Fruit fly (Drosophila melanogaster) whole organism, embryonic: ENCODE results near the gene mRpL12.

Source experiments
- Atf-2 ChIP-seq: fragments of 200-800 bp; sonication (Bioruptor generic); optimal IDR thresholded peaks from 2 replicates; lab custom pipeline; 2016; ENCODE audit warnings: missing biosample characterization, missing genetic modification characterization
- B-H1 ChIP-seq: fragments of 200-800 bp; sonication (Bioruptor generic); IDR thresholded peaks from 3 replicates; pipeline ENCODE4 v1.3.6; 2022; ENCODE audit warnings: missing biosample characterization, missing genetic modification characterization
- CG10267 ChIP-seq: fragments of 200-800 bp; sonication (Bioruptor generic); optimal IDR thresholded peaks from 2 replicates; lab custom pipeline; 2018; ENCODE audit warnings: missing biosample characterization, mild to moderate bottlenecking, missing genetic modification characterization, moderate library complexity
- CG10462 ChIP-seq: fragments of 200-800 bp; sonication (Bioruptor generic); optimal IDR thresholded peaks from 2 replicates; lab custom pipeline; 2016; ENCODE audit warnings: missing biosample characterization, missing genetic modification characterization
- CG10565 ChIP-seq: fragments of 200-800 bp; sonication (Bioruptor generic); optimal IDR thresholded peaks from 3 replicates; lab custom pipeline; 2016; ENCODE audit warnings: missing biosample characterization, mild to moderate bottlenecking, missing genetic modification characterization
- CG11093 ChIP-seq: fragments of 200-800 bp; sonication (Bioruptor generic); IDR thresholded peaks from 3 replicates; pipeline ENCODE4 v1.3.6; 2022; ENCODE audit warnings: missing biosample characterization, missing genetic modification characterization
- CG11723 ChIP-seq: fragments of 200-800 bp; sonication (Bioruptor generic); optimal IDR thresholded peaks from 2 replicates; lab custom pipeline; 2017; ENCODE audit warnings: missing biosample characterization, mild to moderate bottlenecking, missing genetic modification characterization
- CG12769 ChIP-seq: fragments of 200-800 bp; sonication (Bioruptor generic); optimal IDR thresholded peaks from 2 replicates; lab custom pipeline; 2019; ENCODE audit warnings: missing biosample characterization, mild to moderate bottlenecking, missing genetic modification characterization, moderate library complexity
- CG1529 ChIP-seq: fragments of 200-800 bp; sonication (Bioruptor generic); optimal IDR thresholded peaks from 3 replicates; lab custom pipeline; 2018; ENCODE audit warnings: missing biosample characterization, missing genetic modification characterization
- CG16813 ChIP-seq: fragments of 200-800 bp; sonication (Bioruptor generic); IDR thresholded peaks from 3 replicates; pipeline ENCODE4 v1.3.6; 2022; ENCODE audit warnings: missing biosample characterization, missing genetic modification characterization; ENCODE audit not compliant: partially characterized antibody
- CG17912 ChIP-seq: fragments of 200-800 bp; sonication (Bioruptor generic); optimal IDR thresholded peaks from 2 replicates; lab custom pipeline; 2018; ENCODE audit warnings: missing biosample characterization, mild to moderate bottlenecking, missing genetic modification characterization
- CG18262 ChIP-seq: fragments of 200-800 bp; optimal IDR thresholded peaks from 3 replicates; lab custom pipeline; 2019; ENCODE audit warnings: missing biosample characterization, mild to moderate bottlenecking, missing genetic modification characterization, moderate library complexity
- CG2129 ChIP-seq: fragments of 200-800 bp; sonication (Bioruptor generic); IDR thresholded peaks from 2 replicates; pipeline ENCODE4 v1.3.6; 2022; ENCODE audit warnings: missing biosample characterization, missing genetic modification characterization; ENCODE audit not compliant: partially characterized antibody
- CG31441 ChIP-seq: fragments of 200-800 bp; sonication (Bioruptor generic); IDR thresholded peaks from 2 replicates; pipeline ENCODE4 v1.3.6; 2022; ENCODE audit warnings: missing biosample characterization, missing genetic modification characterization
- CG34422 ChIP-seq: fragments of 200-800 bp; sonication (Bioruptor generic); IDR thresholded peaks from 3 replicates; pipeline ENCODE4 v1.3.6; 2022; ENCODE audit warnings: missing biosample characterization, missing genetic modification characterization
- CG3838 ChIP-seq: fragments of 200-800 bp; sonication (Bioruptor generic); optimal IDR thresholded peaks from 3 replicates; lab custom pipeline; 2016; ENCODE audit warnings: missing biosample characterization, missing genetic modification characterization
- CG5180 ChIP-seq: fragments of 200-800 bp; sonication (Bioruptor generic); optimal IDR thresholded peaks from 3 replicates; lab custom pipeline; 2017; ENCODE audit warnings: missing biosample characterization, missing genetic modification characterization, mild to moderate bottlenecking, moderate library complexity, missing genetic modification reagents
- CG7839 ChIP-seq: fragments of 200-800 bp; sonication (Bioruptor generic); optimal IDR thresholded peaks from 3 replicates; lab custom pipeline; 2018; ENCODE audit warnings: missing biosample characterization, mild to moderate bottlenecking, missing genetic modification characterization, moderate library complexity
- CG7987 ChIP-seq: fragments of 200-800 bp; sonication (Bioruptor generic); optimal IDR thresholded peaks from 2 replicates; lab custom pipeline; 2018; ENCODE audit warnings: missing biosample characterization, mild to moderate bottlenecking, missing genetic modification characterization, moderate library complexity
- Camta ChIP-seq: fragments of 200-800 bp; sonication (Bioruptor generic); optimal IDR thresholded peaks from 2 replicates; lab custom pipeline; 2016; ENCODE audit warnings: missing biosample characterization, missing genetic modification characterization
- Drgx ChIP-seq: fragments of 200-800 bp; sonication (Bioruptor generic); IDR thresholded peaks from 2 replicates; pipeline ENCODE4 v1.3.6; 2022; ENCODE audit warnings: missing biosample characterization, missing genetic modification characterization
- HHEX ChIP-seq: fragments of 200-800 bp; sonication (Bioruptor generic); optimal IDR thresholded peaks from 3 replicates; lab custom pipeline; 2017; ENCODE audit warnings: missing biosample characterization, mild to moderate bottlenecking, missing genetic modification characterization, missing genetic modification reagents
- HLH4C ChIP-seq: fragments of 200-800 bp; sonication (Bioruptor generic); IDR thresholded peaks from 3 replicates; pipeline ENCODE4 v1.3.6; 2022; ENCODE audit warnings: missing biosample characterization, missing genetic modification characterization; ENCODE audit not compliant: partially characterized antibody
- HmgZ ChIP-seq: fragments of 200-800 bp; sonication (Bioruptor generic); optimal IDR thresholded peaks from 2 replicates; lab custom pipeline; 2018; ENCODE audit warnings: missing biosample characterization, mild to moderate bottlenecking, missing genetic modification characterization
- Hr78 ChIP-seq, 2 experiments: fragments of 200-800 bp in 1 of 2; fragments of >200 bp in 1 of 2; sonication (Bioruptor generic) in 1 of 2; optimal IDR thresholded peaks; 2 replicates each; lab custom pipeline; 2017 to 2019; ENCODE audit warnings: missing biosample characterization in 2 of 2, missing genetic modification characterization in 2 of 2, mild to moderate bottlenecking in 1 of 2, moderate library complexity in 1 of 2
- Mad ChIP-seq: fragments of 200-800 bp; sonication (Bioruptor generic); optimal IDR thresholded peaks from 2 replicates; lab custom pipeline; 2016; ENCODE audit warnings: missing biosample characterization, missing genetic modification characterization
- Pdp1 ChIP-seq, 2 experiments: fragments of 200-800 bp; sonication (Bioruptor generic); optimal IDR thresholded peaks; 3 replicates each; lab custom pipeline; 2016; ENCODE audit warnings: missing biosample characterization in 2 of 2, missing genetic modification characterization in 2 of 2, mild to moderate bottlenecking in 1 of 2, moderate library complexity in 1 of 2
- Sox100B ChIP-seq: fragments of 200-800 bp; sonication (Bioruptor generic); optimal IDR thresholded peaks from 3 replicates; lab custom pipeline; 2018; ENCODE audit warnings: missing biosample characterization, mild to moderate bottlenecking, missing genetic modification characterization
- Sry-δ ChIP-seq: fragments of 200-800 bp; sonication (Bioruptor generic); optimal IDR thresholded peaks from 2 replicates; lab custom pipeline; 2016; ENCODE audit warnings: missing biosample characterization, missing genetic modification characterization
- aop ChIP-seq: fragments of 200-800 bp; sonication (Bioruptor generic); IDR thresholded peaks from 2 replicates; pipeline ENCODE4 v1.3.6; 2022; ENCODE audit warnings: missing biosample characterization, missing genetic modification characterization
- ase ChIP-seq: fragments of 200-800 bp; sonication (Bioruptor generic); IDR thresholded peaks from 3 replicates; pipeline ENCODE4 v1.3.6; 2022; ENCODE audit warnings: missing biosample characterization, missing genetic modification characterization
- br ChIP-seq: fragments of >200 bp; optimal IDR thresholded peaks from 2 replicates; lab custom pipeline; 2017
- chn ChIP-seq: fragments of 200-800 bp; sonication (Bioruptor generic); optimal IDR thresholded peaks from 2 replicates; lab custom pipeline; 2016; ENCODE audit warnings: missing biosample characterization, missing genetic modification characterization
- corto ChIP-seq: fragments of 200-800 bp; sonication (Bioruptor generic); optimal IDR thresholded peaks from 2 replicates; lab custom pipeline; 2016; ENCODE audit warnings: missing biosample characterization, mild to moderate bottlenecking, missing genetic modification characterization, moderate library complexity
- croc ChIP-seq: fragments of 200-800 bp; sonication (Bioruptor generic); conservative IDR thresholded peaks from 3 replicates; pipeline ENCODE4 v1.3.6; 2022; ENCODE audit warnings: missing biosample characterization, missing genetic modification characterization
- gt ChIP-seq: fragments of 200-800 bp; sonication (Bioruptor generic); IDR thresholded peaks from 2 replicates; pipeline ENCODE4 v1.3.6; 2022; ENCODE audit warnings: missing biosample characterization, missing genetic modification characterization
- h ChIP-seq: fragments of >200 bp; optimal IDR thresholded peaks from 2 replicates; lab custom pipeline; 2017
- ind ChIP-seq: fragments of 200-800 bp; sonication (Bioruptor generic); optimal IDR thresholded peaks from 3 replicates; lab custom pipeline; 2016; ENCODE audit warnings: missing biosample characterization, missing genetic modification characterization
- insv ChIP-seq, 2 experiments: fragments of 200-800 bp; sonication (Bioruptor generic); optimal IDR thresholded peaks; 3 replicates each; lab custom pipeline; 2016 to 2018; ENCODE audit warnings: missing biosample characterization in 2 of 2, missing genetic modification characterization in 2 of 2
- lbe ChIP-seq: fragments of 200-800 bp; sonication (Bioruptor generic); optimal IDR thresholded peaks from 2 replicates; lab custom pipeline; 2016; ENCODE audit warnings: missing biosample characterization, mild to moderate bottlenecking, missing genetic modification characterization
- luna ChIP-seq: fragments of 200-800 bp; sonication (Bioruptor generic); optimal IDR thresholded peaks from 2 replicates; lab custom pipeline; 2016; ENCODE audit warnings: missing biosample characterization, missing genetic modification characterization
- mld ChIP-seq: fragments of 200-800 bp; sonication (Bioruptor generic); IDR thresholded peaks from 3 replicates; pipeline ENCODE4 v1.3.6; 2022; ENCODE audit warnings: missing biosample characterization, missing genetic modification characterization; ENCODE audit not compliant: partially characterized antibody
- nmo ChIP-seq: fragments of 200-800 bp; sonication (Bioruptor generic); optimal IDR thresholded peaks from 2 replicates; lab custom pipeline; 2018; ENCODE audit warnings: missing biosample characterization, mild to moderate bottlenecking, missing genetic modification characterization, moderate library complexity
- onecut ChIP-seq: fragments of 200-800 bp; sonication (Bioruptor generic); IDR thresholded peaks from 2 replicates; pipeline ENCODE4 v1.3.6; 2022; ENCODE audit warnings: missing biosample characterization, missing genetic modification characterization
- pfk ChIP-seq: fragments of 200-800 bp; sonication (Bioruptor generic); optimal IDR thresholded peaks from 2 replicates; lab custom pipeline; 2018; ENCODE audit warnings: missing biosample characterization, mild to moderate bottlenecking, missing genetic modification characterization, moderate library complexity
- phol ChIP-seq: fragments of 200-800 bp; sonication (Bioruptor generic); optimal IDR thresholded peaks from 3 replicates; lab custom pipeline; 2018; ENCODE audit warnings: missing biosample characterization, mild to moderate bottlenecking, missing genetic modification characterization, moderate library complexity
- pita ChIP-seq: fragments of 200-800 bp; sonication (Bioruptor generic); optimal IDR thresholded peaks from 2 replicates; lab custom pipeline; 2017; ENCODE audit warnings: missing biosample characterization, mild to moderate bottlenecking, missing genetic modification characterization
- row ChIP-seq: fragments of 200-800 bp; sonication (Bioruptor generic); IDR thresholded peaks from 3 replicates; pipeline ENCODE4 v1.3.6; 2022; ENCODE audit warnings: missing biosample characterization, missing genetic modification characterization
- sens ChIP-seq: fragments of 200-800 bp; sonication (Bioruptor generic); peaks from one replicate; lab custom pipeline; 2016; ENCODE audit warnings: missing biosample characterization, missing genetic modification characterization
- tin ChIP-seq: fragments of 200-800 bp; sonication (Bioruptor generic); optimal IDR thresholded peaks from 3 replicates; lab custom pipeline; 2016; ENCODE audit warnings: missing biosample characterization, missing genetic modification characterization
- vvl ChIP-seq: fragments of 200-800 bp; sonication (Bioruptor generic); IDR thresholded peaks from 2 replicates; pipeline ENCODE4 v1.3.6; 2022; ENCODE audit warnings: missing biosample characterization, missing genetic modification characterization
- zen2 ChIP-seq: fragments of 200-800 bp; sonication (Bioruptor generic); IDR thresholded peaks from 3 replicates; pipeline ENCODE4 v1.3.6; 2022; ENCODE audit warnings: missing biosample characterization, missing genetic modification characterization; ENCODE audit not compliant: partially characterized antibody

mRpL12 gene

dm6 chr3L:9004788-9005246 is 48.2 kb downstream of the mRpL12 start, which contains the start of gene Doc3 (continued):
- TF ChIP-seq vvl (GFP tag; lab: Robert Waterston, UW) (no peak), mld (GFP tag; lab: Robert Waterston, UW) (no peak), ind (GFP tag; lab: Kevin White, UChicago) (no peak), CG10462 (no peak), Sry-δ (GFP tag; lab: Kevin White, UChicago) (no peak), onecut (GFP tag; lab: Robert Waterston, UW) (no peak), Mad (GFP tag; lab: Kevin White, UChicago) (no peak), CG2129 (no peak), nmo (GFP tag; lab: Kevin White, UChicago) (no peak), br (lab: Kevin White, UChicago) (no peak), CG7839 (no peak), croc (GFP tag; lab: Robert Waterston, UW) (no peak), CG3838 (GFP tag; lab: Kevin White, UChicago) (no peak), Sox100B (no peak), CG10267 (no peak), tin (no peak), gt (GFP tag; lab: Robert Waterston, UW) (no peak), CG18262 (tag; lab: Kevin White, UChicago) (no peak), phol (tag; lab: Kevin White, UChicago) (peak; percentile 82), Pdp1 (GFP tag; optimal IDR thresholded peaks at IDR 0.05; lab: Kevin White, UChicago) (peak in 1 of 2 experiments; percentile 74), Atf-2 (GFP tag; lab: Kevin White, UChicago) (no peak), CG31441 (GFP tag; lab: Robert Waterston, UW) (no peak), CG11723 (GFP tag; lab: Kevin White, UChicago) (no peak), B-H1 (GFP tag; lab: Robert Waterston, UW) (no peak), Hr78 (GFP tag; optimal IDR thresholded peaks at IDR 0.05; lab: Kevin White, UChicago) (peak in 1 of 2 experiments; percentile 94), CG11093 (no peak), luna (GFP tag; lab: Kevin White, UChicago) (no peak), chn (GFP tag; lab: Kevin White, UChicago) (no peak), sens (peak; percentile 69), HHEX (GFP tag; lab: Kevin White, UChicago) (no peak), Drgx (GFP tag; lab: Robert Waterston, UW) (no peak), ase (no peak), Camta (GFP tag; lab: Kevin White, UChicago) (no peak), lbe (GFP tag; lab: Kevin White, UChicago) (no peak), CG34422 (no peak), insv (GFP tag; optimal IDR thresholded peaks at IDR 0.05; lab: Kevin White, UChicago) (no peak), CG12769 (tag; lab: Kevin White, UChicago) (peak; percentile 79), CG1529 (GFP tag; lab: Kevin White, UChicago) (no peak), CG7987 (no peak), zen2 (no peak), CG16813 (GFP tag; lab: Robert Waterston, UW) (no peak), aop (GFP tag; lab: Robert Waterston, UW) (no peak), HmgZ (tag; lab: Kevin White, UChicago) (no peak), CG5180 (GFP tag; lab: Kevin White, UChicago) (no peak), h (lab: Kevin White, UChicago) (no peak), pita (no peak), HLH4C (GFP tag; lab: Robert Waterston, UW) (0 out of 3 replicates have a peak, but pooled peaks have one; percentile 41), row (GFP tag; lab: Robert Waterston, UW) (no peak), CG10565 (GFP tag; lab: Kevin White, UChicago) (no peak), pfk (peak; percentile 27), CG17912 (no peak), corto (GFP tag; lab: Kevin White, UChicago) (no peak)
